Fruit fly (Drosophila melanogaster) whole organism, embryonic: ENCODE results near the gene CG13250.

Experiments
- Awh ChIP-seq: fragments of 200-800 bp; sonication (Bioruptor generic); IDR thresholded peaks from 2 replicates; pipeline ENCODE4, ENCODE4 v1.3.6; 2022; ENCODE audit warnings: missing biosample characterization, missing genetic modification characterization
- Blimp-1 ChIP-seq: fragments of 200-800 bp; sonication (Bioruptor generic); optimal IDR thresholded peaks from 3 replicates; lab custom pipeline; 2018; ENCODE audit warnings: missing biosample characterization, missing genetic modification characterization, mild to moderate bottlenecking, moderate library complexity, missing genetic modification reagents
- CG10979 ChIP-seq: fragments of 200-800 bp; sonication (Bioruptor generic); optimal IDR thresholded peaks from 2 replicates; lab custom pipeline; 2018; ENCODE audit warnings: missing biosample characterization, mild to moderate bottlenecking, missing genetic modification characterization, moderate library complexity
- CG11456 ChIP-seq: fragments of 200-800 bp; sonication (Bioruptor generic); IDR thresholded peaks from 3 replicates; pipeline ENCODE4 v1.3.6; 2022; ENCODE audit warnings: missing biosample characterization, missing genetic modification characterization
- CG12942 ChIP-seq: fragments of 200-800 bp; sonication (Bioruptor generic); optimal IDR thresholded peaks from 3 replicates; lab custom pipeline; 2016; ENCODE audit warnings: missing biosample characterization, missing genetic modification characterization
- CG14860 ChIP-seq: fragments of 200-800 bp; sonication (Bioruptor generic); IDR thresholded peaks from 3 replicates; pipeline ENCODE4 v1.3.6; 2022; ENCODE audit warnings: missing biosample characterization, missing genetic modification characterization; ENCODE audit not compliant: partially characterized antibody
- CG14965 ChIP-seq: fragments of 200-800 bp; sonication (Bioruptor generic); optimal IDR thresholded peaks from 2 replicates; lab custom pipeline; 2016; ENCODE audit warnings: missing biosample characterization, missing genetic modification characterization, borderline replicate concordance
- CG16815 ChIP-seq: fragments of 200-800 bp; sonication (Bioruptor generic); optimal IDR thresholded peaks from 3 replicates; lab custom pipeline; 2017; ENCODE audit warnings: missing biosample characterization, mild to moderate bottlenecking, missing genetic modification characterization
- CG17802 ChIP-seq: fragments of 200-800 bp; sonication (Bioruptor generic); optimal IDR thresholded peaks from 2 replicates; lab custom pipeline; 2018; ENCODE audit warnings: missing biosample characterization, mild to moderate bottlenecking, missing genetic modification characterization, moderate library complexity
- CG17829 ChIP-seq: fragments of 200-800 bp; optimal IDR thresholded peaks from 2 replicates; lab custom pipeline; 2019; ENCODE audit warnings: missing biosample characterization, mild to moderate bottlenecking, missing genetic modification characterization, moderate library complexity
- CG18262 ChIP-seq: fragments of 200-800 bp; optimal IDR thresholded peaks from 3 replicates; lab custom pipeline; 2019; ENCODE audit warnings: missing biosample characterization, mild to moderate bottlenecking, missing genetic modification characterization, moderate library complexity
- CG18476 ChIP-seq: fragments of 200-800 bp; sonication (Bioruptor generic); optimal IDR thresholded peaks from 2 replicates; lab custom pipeline; 2016; ENCODE audit warnings: missing biosample characterization, mild to moderate bottlenecking, missing genetic modification characterization
- CG2678 ChIP-seq: fragments of 200-800 bp; sonication (Bioruptor generic); optimal IDR thresholded peaks from 3 replicates; lab custom pipeline; 2019; ENCODE audit warnings: missing biosample characterization, mild to moderate bottlenecking, missing genetic modification characterization, moderate library complexity
- CG3163 ChIP-seq: fragments of 200-800 bp; sonication (Bioruptor generic); optimal IDR thresholded peaks from 3 replicates; lab custom pipeline; 2016; ENCODE audit warnings: missing biosample characterization, missing genetic modification characterization
- CG32532 ChIP-seq: fragments of 200-800 bp; sonication (Bioruptor generic); IDR thresholded peaks from 2 replicates; pipeline ENCODE4 v1.3.6; 2022; ENCODE audit warnings: missing biosample characterization, missing genetic modification characterization
- CG3281 ChIP-seq: fragments of 200-800 bp; sonication (Bioruptor generic); optimal IDR thresholded peaks from 3 replicates; lab custom pipeline; 2017; ENCODE audit warnings: missing biosample characterization, mild to moderate bottlenecking, missing genetic modification characterization
- CG34224 ChIP-seq: fragments of 200-800 bp; sonication (Bioruptor generic); IDR thresholded peaks from 3 replicates; pipeline ENCODE4 v1.3.6; 2022; ENCODE audit warnings: missing biosample characterization, missing genetic modification characterization; ENCODE audit not compliant: partially characterized antibody
- CG34422 ChIP-seq: fragments of 200-800 bp; sonication (Bioruptor generic); IDR thresholded peaks from 3 replicates; pipeline ENCODE4 v1.3.6; 2022; ENCODE audit warnings: missing biosample characterization, missing genetic modification characterization
- CG3995 ChIP-seq: fragments of 200-800 bp; sonication (Bioruptor generic); optimal IDR thresholded peaks from 3 replicates; lab custom pipeline; 2016; ENCODE audit warnings: missing biosample characterization, missing genetic modification characterization
- CG8944 ChIP-seq: fragments of 200-800 bp; sonication (Bioruptor generic); optimal IDR thresholded peaks from 3 replicates; lab custom pipeline; 2016; ENCODE audit warnings: missing biosample characterization, missing genetic modification characterization
- CG9437 ChIP-seq: fragments of 200-800 bp; sonication (Bioruptor generic); optimal IDR thresholded peaks from 2 replicates; lab custom pipeline; 2018; ENCODE audit warnings: missing biosample characterization, mild to moderate bottlenecking, missing genetic modification characterization
- CG9609 ChIP-seq: fragments of 200-800 bp; sonication (Bioruptor generic); optimal IDR thresholded peaks from 3 replicates; lab custom pipeline; 2016; ENCODE audit warnings: missing biosample characterization, missing genetic modification characterization
- CHES-1-like ChIP-seq: fragments of 200-800 bp; sonication (Bioruptor generic); optimal IDR thresholded peaks from 2 replicates; lab custom pipeline; 2016; ENCODE audit warnings: missing biosample characterization, missing genetic modification characterization
- CkIIα-i1 ChIP-seq: fragments of 200-800 bp; sonication (Bioruptor generic); IDR thresholded peaks from 2 replicates; pipeline ENCODE4 v1.3.6; 2022; ENCODE audit warnings: missing biosample characterization, missing genetic modification characterization
- Dip2 ChIP-seq: fragments of 200-800 bp; sonication (Bioruptor generic); IDR thresholded peaks from 2 replicates; pipeline ENCODE4 v1.3.6; 2022; ENCODE audit warnings: missing biosample characterization, missing genetic modification characterization
- E2f1 ChIP-seq: fragments of 200-800 bp; sonication (Bioruptor generic); IDR thresholded peaks from 2 replicates; pipeline ENCODE4 v1.3.6; 2022; ENCODE audit warnings: missing biosample characterization, missing genetic modification characterization
- E2f2 ChIP-seq: fragments of 200-800 bp; sonication (Bioruptor generic); IDR thresholded peaks from 2 replicates; pipeline ENCODE4 v1.3.6; 2022; ENCODE audit warnings: missing biosample characterization, missing genetic modification characterization
- Eip74EF ChIP-seq, 2 experiments: fragments of 200-800 bp in 1 of 2; fragments of >200 bp in 1 of 2; sonication (Bioruptor generic) in 1 of 2; optimal IDR thresholded peaks; 2 replicates each; lab custom pipeline; 2017 to 2019; ENCODE audit warnings: missing biosample characterization in 2 of 2, missing genetic modification characterization in 2 of 2, mild to moderate bottlenecking in 1 of 2, moderate library complexity in 1 of 2
- Ets97D ChIP-seq: fragments of 200-800 bp; sonication (Bioruptor generic); optimal IDR thresholded peaks from 3 replicates; lab custom pipeline; 2016; ENCODE audit warnings: missing biosample characterization, missing genetic modification characterization
- HHEX ChIP-seq: fragments of 200-800 bp; sonication (Bioruptor generic); optimal IDR thresholded peaks from 3 replicates; lab custom pipeline; 2017; ENCODE audit warnings: missing biosample characterization, mild to moderate bottlenecking, missing genetic modification characterization, missing genetic modification reagents
- HLH3B ChIP-seq: fragments of 200-800 bp; sonication (Bioruptor generic); IDR thresholded peaks from 2 replicates; pipeline ENCODE4 v1.3.6; 2022; ENCODE audit warnings: missing biosample characterization, missing genetic modification characterization
- HLH54F ChIP-seq: fragments of 200-800 bp; sonication (Bioruptor generic); optimal IDR thresholded peaks from 3 replicates; lab custom pipeline; 2016; ENCODE audit warnings: missing biosample characterization, missing genetic modification characterization
- Hand ChIP-seq: fragments of 200-800 bp; sonication (Bioruptor generic); optimal IDR thresholded peaks from 2 replicates; lab custom pipeline; 2017; ENCODE audit warnings: mild to moderate bottlenecking, missing biosample characterization, missing genetic modification reagents, missing genetic modification characterization
- Hmx ChIP-seq: fragments of 200-800 bp; sonication (Bioruptor generic); optimal IDR thresholded peaks from 2 replicates; lab custom pipeline; 2016; ENCODE audit warnings: missing biosample characterization, missing genetic modification characterization
- Nf-YA ChIP-seq: fragments of 200-800 bp; sonication (Bioruptor generic); IDR thresholded peaks from 2 replicates; pipeline ENCODE4 v1.3.6; 2022; ENCODE audit warnings: missing biosample characterization, missing genetic modification characterization
- Oli ChIP-seq: fragments of 200-800 bp; sonication (Bioruptor generic); optimal IDR thresholded peaks from 2 replicates; lab custom pipeline; 2018; ENCODE audit warnings: missing biosample characterization, mild to moderate bottlenecking, missing genetic modification characterization, moderate library complexity
- Ptx1 ChIP-seq: fragments of 200-800 bp; sonication (Bioruptor generic); IDR thresholded peaks from 2 replicates; pipeline ENCODE4 v1.3.6; 2022; ENCODE audit warnings: missing biosample characterization, missing genetic modification characterization
- Spps ChIP-seq: fragments of 200-800 bp; sonication (Bioruptor generic); optimal IDR thresholded peaks from 2 replicates; lab custom pipeline; 2018; ENCODE audit warnings: missing biosample characterization, mild to moderate bottlenecking, missing genetic modification characterization
- abd-A ChIP-seq: fragments of 200-800 bp; sonication (Bioruptor generic); optimal IDR thresholded peaks from 3 replicates; lab custom pipeline; 2019; ENCODE audit warnings: missing biosample characterization, mild to moderate bottlenecking, missing genetic modification characterization, moderate library complexity
- al ChIP-seq: fragments of 200-800 bp; sonication (Bioruptor generic); IDR thresholded peaks from 2 replicates; pipeline ENCODE4 v1.3.6; 2022; ENCODE audit warnings: missing biosample characterization, missing genetic modification characterization
- amos ChIP-seq: fragments of 200-800 bp; sonication (Bioruptor generic); IDR thresholded peaks from 2 replicates; pipeline ENCODE4 v1.3.6; 2022; ENCODE audit warnings: missing biosample characterization, missing genetic modification characterization; ENCODE audit not compliant: partially characterized antibody
- ase ChIP-seq: fragments of 200-800 bp; sonication (Bioruptor generic); IDR thresholded peaks from 3 replicates; pipeline ENCODE4 v1.3.6; 2022; ENCODE audit warnings: missing biosample characterization, missing genetic modification characterization
- cwo ChIP-seq: fragments of 200-800 bp; sonication (Bioruptor generic); optimal IDR thresholded peaks from 3 replicates; lab custom pipeline; 2017; ENCODE audit warnings: missing biosample characterization, missing genetic modification characterization, mild to moderate bottlenecking, moderate library complexity, missing genetic modification reagents
- dan ChIP-seq: fragments of 200-800 bp; sonication (Bioruptor generic); IDR thresholded peaks from 2 replicates; pipeline ENCODE4 v1.3.6; 2022; ENCODE audit warnings: missing biosample characterization, missing genetic modification characterization
- fd64A ChIP-seq: fragments of 200-800 bp; sonication (Bioruptor generic); optimal IDR thresholded peaks from 3 replicates; lab custom pipeline; 2018; ENCODE audit warnings: missing biosample characterization, mild to moderate bottlenecking, missing genetic modification characterization
- nau ChIP-seq: fragments of 200-800 bp; sonication (Bioruptor generic); optimal IDR thresholded peaks from 3 replicates; lab custom pipeline; 2017; ENCODE audit warnings: missing biosample characterization, mild to moderate bottlenecking, missing genetic modification characterization, missing genetic modification reagents
- peb ChIP-seq: fragments of 200-800 bp; sonication (Bioruptor generic); IDR thresholded peaks from 2 replicates; pipeline ENCODE4 v1.3.6; 2022; ENCODE audit warnings: missing biosample characterization, missing genetic modification characterization
- slbo ChIP-seq: fragments of 200-800 bp; sonication (Bioruptor generic); IDR thresholded peaks from 2 replicates; pipeline ENCODE4 v1.3.6; 2022; ENCODE audit warnings: missing biosample characterization, missing genetic modification characterization

The CG13250 gene

dm6 chr3L:20493417-20494261, 39.9 kb upstream of the CG13250 start (continued):
- TF ChIP-seq peb (GFP tag; lab: Robert Waterston, UW) (peak; percentile 48; the same call in 1 of the 2 replicates), Eip74EF (GFP tag; optimal IDR thresholded peaks at IDR 0.05; lab: Kevin White, UChicago) (peak in 1 of 2 experiments; percentile 76), nau (peak; percentile 53), CG34224 (GFP tag; lab: Robert Waterston, UW) (no peak), HLH3B (GFP tag; lab: Robert Waterston, UW) (peak; percentile 81), CG3163 (GFP tag; lab: Kevin White, UChicago) (peak; percentile 50), CG18476 (GFP tag; lab: Kevin White, UChicago) (no peak), CG18262 (tag; lab: Kevin White, UChicago) (peak; percentile 77), cwo (GFP tag; lab: Kevin White, UChicago) (peak; percentile 72), E2f1 (peak; percentile 80; the same call in 1 of the 2 replicates), Blimp-1 (GFP tag; lab: Kevin White, UChicago) (peak; percentile 42), Awh (GFP tag; lab: Robert Waterston, UW) (peak; percentile 56), Dip2 (GFP tag; lab: Robert Waterston, UW) (no peak), HLH54F (peak; percentile 38), CG11456 (GFP tag; lab: Robert Waterston, UW) (peak; percentile 71; the same call in 2 of the 3 replicates), CG14860 (GFP tag; lab: Robert Waterston, UW) (no peak), dan (GFP tag; lab: Robert Waterston, UW) (no peak), Ets97D (peak; percentile 9), Nf-YA (GFP tag; lab: Robert Waterston, UW) (peak; percentile 71), CG14965 (GFP tag; lab: Kevin White, UChicago) (no peak), Oli (tag; lab: Kevin White, UChicago) (peak; percentile 78), CG34422 (peak; percentile 85; the same call in 2 of the 3 replicates), CG16815 (GFP tag; lab: Kevin White, UChicago) (peak; percentile 32), CG32532 (GFP tag; lab: Robert Waterston, UW) (peak; percentile 85), CG12942 (peak; percentile 45), abd-A (tag; lab: Kevin White, UChicago) (no peak), CG17829 (tag; lab: Kevin White, UChicago) (peak; percentile 70), Hand (GFP tag; lab: Kevin White, UChicago) (peak; percentile 58), CG9609 (GFP tag; lab: Kevin White, UChicago) (peak; percentile 19), E2f2 (peak; percentile 56; the same call in 1 of the 2 replicates), CHES-1-like (GFP tag; lab: Kevin White, UChicago) (peak; percentile 40), slbo (GFP tag; lab: Robert Waterston, UW) (peak; percentile 83), al (GFP tag; lab: Robert Waterston, UW) (peak; percentile 75), CG17802 (tag; lab: Kevin White, UChicago) (no peak), fd64A (GFP tag; lab: Kevin White, UChicago) (peak; percentile 58), CG9437 (peak; percentile 51), Hmx (GFP tag; lab: Kevin White, UChicago) (peak; percentile 57), CkIIα-i1 (GFP tag; lab: Robert Waterston, UW) (no peak), HHEX (GFP tag; lab: Kevin White, UChicago) (peak; percentile 72), Spps (tag; lab: Kevin White, UChicago) (peak; percentile 17), Ptx1 (GFP tag; lab: Robert Waterston, UW) (peak; percentile 87), CG8944 (GFP tag; lab: Kevin White, UChicago) (peak; percentile 13), CG3995 (peak; percentile 38), CG2678 (tag; lab: Kevin White, UChicago) (peak; percentile 85), ase (GFP tag; lab: Robert Waterston, UW) (peak; percentile 69; the same call in 2 of the 3 replicates), CG3281 (GFP tag; lab: Kevin White, UChicago) (peak; percentile 81), CG10979 (tag; lab: Kevin White, UChicago) (peak; percentile 23), amos (GFP tag; lab: Robert Waterston, UW) (no peak)
